Worm (Caenorhabditis elegans) whole organism, L3 larva: Measurements from ENCODE around the gene ints-11.

Experiments used
- aly-2 ChIP-seq: fragments of 150-350 bp; optimal IDR thresholded peaks from 2 replicates; lab custom pipeline; 2014; ENCODE audit warnings: missing biosample characterization, missing genetic modification characterization
- ceh-28 ChIP-seq: fragments of 150-350 bp; optimal IDR thresholded peaks from 2 replicates; lab custom pipeline; 2014; ENCODE audit warnings: missing biosample characterization, missing genetic modification reagents, missing genetic modification characterization
- ceh-9 ChIP-seq: sonication (generic microtip); optimal IDR thresholded peaks from 2 replicates; lab custom pipeline; 2018; ENCODE audit warnings: missing biosample characterization, missing genetic modification characterization
- lin-39 ChIP-seq: fragments of 150-350 bp; optimal IDR thresholded peaks from 2 replicates; lab custom pipeline; 2018; ENCODE audit warnings: missing biosample characterization, missing genetic modification reagents, missing genetic modification characterization
- mdl-1 ChIP-seq: fragments of 150-350 bp; optimal IDR thresholded peaks from 2 replicates; lab custom pipeline; 2014; ENCODE audit warnings: missing biosample characterization, missing genetic modification characterization
- nhr-11 ChIP-seq: fragments of 150-350 bp; optimal IDR thresholded peaks from 2 replicates; lab custom pipeline; 2014; ENCODE audit warnings: missing biosample characterization, missing genetic modification characterization
- nhr-12 ChIP-seq: fragments of 150-350 bp; optimal IDR thresholded peaks from 2 replicates; lab custom pipeline; 2014; ENCODE audit warnings: missing biosample characterization, missing genetic modification characterization
- nhr-77 ChIP-seq: fragments of 150-350 bp; optimal IDR thresholded peaks from 2 replicates; lab custom pipeline; 2014; ENCODE audit warnings: missing biosample characterization, missing genetic modification characterization
- skn-1 ChIP-seq: fragments of 150-350 bp; optimal IDR thresholded peaks from 2 replicates; lab custom pipeline; 2014; ENCODE audit warnings: missing biosample characterization, missing genetic modification characterization
- snpc-4 ChIP-seq: fragments of 150-350 bp; optimal IDR thresholded peaks from 2 replicates; lab custom pipeline; 2014; ENCODE audit warnings: missing biosample characterization, missing genetic modification characterization
- zag-1 ChIP-seq: fragments of 150-350 bp; optimal IDR thresholded peaks from 2 replicates; lab custom pipeline; 2014; ENCODE audit warnings: missing biosample characterization, missing genetic modification characterization

ce11 chrII:8187516-8187915 is 44.2 kb upstream of the ints-11 start:
- TF ChIP-seq ceh-9 (tag; lab: Kevin White, UChicago) (no peak), nhr-12 (no peak), skn-1 (no peak), ceh-28 (tag; lab: Kevin White, UChicago) (no peak), mdl-1 (tag; lab: Kevin White, UChicago) (no peak), zag-1 (tag; lab: Kevin White, UChicago) (no peak), aly-2 (tag; lab: Kevin White, UChicago) (no peak), snpc-4 (tag; lab: Kevin White, UChicago) (no peak), lin-39 (tag; lab: Kevin White, UChicago) (no peak), nhr-77 (tag; lab: Kevin White, UChicago) (no peak), nhr-11 (no peak)
